Worm (Caenorhabditis elegans): ENCODE results near the gene math-3.
"Not testable (repeated sequence)": the region's sequence is repeated elsewhere in the genome, so short reads cannot be mapped to it uniquely, and the experiment has no call there.

DNA sequence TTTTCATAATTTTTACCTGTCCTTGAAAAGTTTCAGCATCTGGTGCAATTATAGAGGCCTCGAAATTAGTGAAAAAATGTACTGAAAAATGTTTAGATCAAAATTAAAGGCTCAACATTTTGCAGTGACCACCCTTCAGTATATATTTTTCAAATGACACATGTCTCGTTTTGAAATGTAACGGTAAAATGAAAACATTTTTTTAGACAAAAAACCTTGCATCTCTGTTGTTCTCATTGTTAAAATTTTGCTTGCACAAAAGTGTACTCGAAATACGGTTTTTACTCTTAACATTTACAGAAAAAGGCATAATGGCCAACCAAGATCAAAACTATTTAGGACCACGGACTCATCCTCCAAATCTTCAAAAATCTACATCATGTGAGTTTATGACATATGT is 52.4 kb downstream of the math-3 start, which contains the start of gene math-41:
- not testable (repeated sequence) for TF ChIP-seq F13C5.2 (tag; optimal IDR thresholded peaks at IDR 0.05); ets-7 (tag; optimal IDR thresholded peaks at IDR 0.05); hmbx-1 (tag; optimal IDR thresholded peaks at IDR 0.05); scrt-1 (GFP tag; IDR thresholded peaks at IDR 0.05); ama-1 (optimal IDR thresholded peaks at IDR 0.05); tbx-11 (GFP tag; IDR thresholded peaks at IDR 0.05); hnd-1 (tag; optimal IDR thresholded peaks at IDR 0.05); hmg-4 (GFP tag; optimal IDR thresholded peaks at IDR 0.05); ceh-13 (GFP tag; optimal IDR thresholded peaks at IDR 0.05)
